Fruit fly (Drosophila melanogaster): ENCODE data around the gene tai.

tai gene

dm6 chr2L:9272107-9272506 lies 105.5 kb downstream of the tai start:
- TF ChIP-seq noc (tag; optimal IDR thresholded peaks at IDR 0.05) = no peak
